Worm (Caenorhabditis elegans): ENCODE results near the gene R12H7.4.

R12H7.4 gene

ce11 chrX:13257577-13257976, 40.7 kb downstream of the R12H7.4 start, which contains the start of gene K08H2.10:
Gene K08H2.10, plus strand, starts transcription at chrX:13257806.
- TF ChIP-seq ztf-29 (GFP tag; IDR thresholded peaks at IDR 0.05): no peak
- no peak for TF ChIP-seq T22C8.4 (GFP tag; IDR thresholded peaks at IDR 0.05)
- TF ChIP-seq tab-1 (GFP tag; IDR thresholded peaks at IDR 0.05): no peak
- no peak for TF ChIP-seq cog-1 (tag; optimal IDR thresholded peaks at IDR 0.05)
- no peak for TF ChIP-seq ref-1 (GFP tag; conservative IDR thresholded peaks at IDR 0.05)
- TF ChIP-seq flt-1 (GFP tag; IDR thresholded peaks at IDR 0.05): no peak

- TF ChIP-seq T22C8.4 (GFP tag; IDR thresholded peaks at IDR 0.05) (no peak), tab-1 (GFP tag; IDR thresholded peaks at IDR 0.05) (no peak), ztf-23 (GFP tag; IDR thresholded peaks at IDR 0.05) (no peak), ref-1 (GFP tag; conservative IDR thresholded peaks at IDR 0.05) (no peak), ztf-29 (GFP tag; IDR thresholded peaks at IDR 0.05) (no peak), flt-1 (GFP tag; IDR thresholded peaks at IDR 0.05) (no peak), cog-1 (tag; optimal IDR thresholded peaks at IDR 0.05) (no peak), klf-2 (GFP tag; conservative IDR thresholded peaks at IDR 0.05) (no peak), med-1 (GFP tag; optimal IDR thresholded peaks at IDR 0.05; ENCODE audit: insufficient read depth) (no peak)
These were observed 45.3 kb downstream of the R12H7.4 start, which contains the start of gene K09A11.1 for ce11 chrX:13262195-13262594. Gene K09A11.1, plus strand, starts transcription at chrX:13262495.

ce11 chrX:13264550-13264949, 47.6 kb downstream of the R12H7.4 start:
- TF ChIP-seq ref-1 (GFP tag; conservative IDR thresholded peaks at IDR 0.05): peak; percentile 77
- TF ChIP-seq cog-1 (tag; optimal IDR thresholded peaks at IDR 0.05): peak; percentile 44
- peak; percentile 92 for TF ChIP-seq tab-1 (GFP tag; IDR thresholded peaks at IDR 0.05)
- TF ChIP-seq med-1 (GFP tag; optimal IDR thresholded peaks at IDR 0.05; ENCODE audit: insufficient read depth): peak; percentile 28
- peak; percentile 94 for TF ChIP-seq ztf-23 (GFP tag; IDR thresholded peaks at IDR 0.05)
- TF ChIP-seq T22C8.4 (GFP tag; IDR thresholded peaks at IDR 0.05): peak; percentile 89
- peak; percentile 92 for TF ChIP-seq flt-1 (GFP tag; IDR thresholded peaks at IDR 0.05)
- peak; percentile 90 for TF ChIP-seq klf-2 (GFP tag; conservative IDR thresholded peaks at IDR 0.05)
- TF ChIP-seq ztf-29 (GFP tag; IDR thresholded peaks at IDR 0.05): peak; percentile 88

- TF ChIP-seq ztf-29 (GFP tag; IDR thresholded peaks at IDR 0.05) (no peak), ref-1 (GFP tag; conservative IDR thresholded peaks at IDR 0.05) (no peak), T22C8.4 (GFP tag; IDR thresholded peaks at IDR 0.05) (no peak), klf-2 (GFP tag; conservative IDR thresholded peaks at IDR 0.05) (no peak), cog-1 (tag; optimal IDR thresholded peaks at IDR 0.05) (no peak), med-1 (GFP tag; optimal IDR thresholded peaks at IDR 0.05; ENCODE audit: insufficient read depth) (no peak), flt-1 (GFP tag; IDR thresholded peaks at IDR 0.05) (no peak), ztf-23 (GFP tag; IDR thresholded peaks at IDR 0.05) (no peak), tab-1 (GFP tag; IDR thresholded peaks at IDR 0.05) (no peak)
These were observed 50.3 kb downstream of the R12H7.4 start, which contains the start of gene cyp-14A1 for ce11 chrX:13267230-13267629. Gene cyp-14A1, minus strand, starts transcription at chrX:13267355.
